Fruit fly (Drosophila melanogaster) whole organism, embryonic: ENCODE data around the gene Pde9.

ENCODE experiments used
- Ada2b ChIP-seq: fragments of 200-800 bp; sonication (Bioruptor generic); IDR thresholded peaks from 2 replicates; pipeline ENCODE4 v1.3.6; 2022; ENCODE audit warnings: missing biosample characterization, missing genetic modification characterization
- BEAF-32 ChIP-seq: fragments of 200-800 bp; sonication (Bioruptor generic); optimal IDR thresholded peaks from 3 replicates; lab custom pipeline; 2017; ENCODE audit warnings: missing biosample characterization, missing genetic modification characterization, mild to moderate bottlenecking, moderate library complexity, missing genetic modification reagents
- CG11456 ChIP-seq: fragments of 200-800 bp; sonication (Bioruptor generic); IDR thresholded peaks from 3 replicates; pipeline ENCODE4 v1.3.6; 2022; ENCODE audit warnings: missing biosample characterization, missing genetic modification characterization
- CG11504 ChIP-seq: fragments of 200-800 bp; sonication (Bioruptor generic); optimal IDR thresholded peaks from 3 replicates; lab custom pipeline; 2019; ENCODE audit warnings: missing biosample characterization, mild to moderate bottlenecking, missing genetic modification characterization, moderate library complexity
- CG12219 ChIP-seq: fragments of 200-800 bp; sonication (Bioruptor generic); optimal IDR thresholded peaks from 3 replicates; lab custom pipeline; 2018; ENCODE audit warnings: missing biosample characterization, mild to moderate bottlenecking, missing genetic modification characterization
- CG13123 ChIP-seq: fragments of 200-800 bp; sonication (Bioruptor generic); optimal IDR thresholded peaks from 2 replicates; lab custom pipeline; 2016; ENCODE audit warnings: missing biosample characterization, missing genetic modification characterization
- CG14441 ChIP-seq: fragments of 200-800 bp; sonication (Bioruptor generic); IDR thresholded peaks from 2 replicates; pipeline ENCODE4 v1.3.6; 2022; ENCODE audit warnings: missing biosample characterization, missing genetic modification characterization
- CG14860 ChIP-seq: fragments of 200-800 bp; sonication (Bioruptor generic); IDR thresholded peaks from 3 replicates; pipeline ENCODE4 v1.3.6; 2022; ENCODE audit warnings: missing biosample characterization, missing genetic modification characterization; ENCODE audit not compliant: partially characterized antibody
- CG15696 ChIP-seq: fragments of 200-800 bp; sonication (Bioruptor generic); optimal IDR thresholded peaks from 2 replicates; lab custom pipeline; 2019; ENCODE audit warnings: missing biosample characterization, mild to moderate bottlenecking, missing genetic modification characterization, moderate library complexity
- CG16815 ChIP-seq: fragments of 200-800 bp; sonication (Bioruptor generic); optimal IDR thresholded peaks from 3 replicates; lab custom pipeline; 2017; ENCODE audit warnings: missing biosample characterization, mild to moderate bottlenecking, missing genetic modification characterization
- CG1832 ChIP-seq: fragments of 200-800 bp; sonication (Bioruptor generic); optimal IDR thresholded peaks from 2 replicates; lab custom pipeline; 2017; ENCODE audit warnings: missing biosample characterization, mild to moderate bottlenecking, missing genetic modification characterization, inconsistent platforms
- CG2202 ChIP-seq: fragments of 200-800 bp; sonication (Bioruptor generic); optimal IDR thresholded peaks from 2 replicates; lab custom pipeline; 2018; ENCODE audit warnings: missing biosample characterization, mild to moderate bottlenecking, missing genetic modification characterization
- CG3065 ChIP-seq: fragments of 200-800 bp; sonication (Bioruptor generic); optimal IDR thresholded peaks from 2 replicates; lab custom pipeline; 2016; ENCODE audit warnings: missing biosample characterization, missing genetic modification characterization
- CG33213 ChIP-seq: fragments of 200-800 bp; sonication (Bioruptor generic); optimal IDR thresholded peaks from 3 replicates; lab custom pipeline; 2016; ENCODE audit warnings: missing biosample characterization, missing genetic modification characterization
- CG42726 ChIP-seq: fragments of 200-800 bp; sonication (Bioruptor generic); IDR thresholded peaks from 2 replicates; pipeline ENCODE4 v1.3.6; 2022; ENCODE audit warnings: missing biosample characterization, missing genetic modification characterization; ENCODE audit not compliant: partially characterized antibody
- CG4707 ChIP-seq: fragments of 200-800 bp; sonication (Bioruptor generic); optimal IDR thresholded peaks from 2 replicates; lab custom pipeline; 2018; ENCODE audit warnings: missing biosample characterization, mild to moderate bottlenecking, missing genetic modification characterization, moderate library complexity
- CG7963 ChIP-seq: fragments of 200-800 bp; sonication (Bioruptor generic); IDR thresholded peaks from 3 replicates; pipeline ENCODE4 v1.3.6; 2022; ENCODE audit warnings: missing biosample characterization, missing genetic modification characterization; ENCODE audit not compliant: partially characterized antibody
- CHES-1-like ChIP-seq: fragments of 200-800 bp; sonication (Bioruptor generic); optimal IDR thresholded peaks from 2 replicates; lab custom pipeline; 2016; ENCODE audit warnings: missing biosample characterization, missing genetic modification characterization
- Drgx ChIP-seq: fragments of 200-800 bp; sonication (Bioruptor generic); IDR thresholded peaks from 2 replicates; pipeline ENCODE4 v1.3.6; 2022; ENCODE audit warnings: missing biosample characterization, missing genetic modification characterization
- H2.0 ChIP-seq: fragments of 200-800 bp; sonication (Bioruptor generic); IDR thresholded peaks from 2 replicates; pipeline ENCODE4 v1.3.6; 2022; ENCODE audit warnings: missing biosample characterization, missing genetic modification characterization
- Lhr ChIP-seq: fragments of 200-800 bp; sonication (Bioruptor generic); optimal IDR thresholded peaks from 3 replicates; lab custom pipeline; 2017; ENCODE audit warnings: mild to moderate bottlenecking, missing biosample characterization, missing genetic modification reagents, missing genetic modification characterization
- Lim3 ChIP-seq: fragments of 200-800 bp; sonication (Bioruptor generic); IDR thresholded peaks from 2 replicates; pipeline ENCODE4 v1.3.6; 2022; ENCODE audit warnings: missing biosample characterization, missing genetic modification characterization
- Max ChIP-seq: fragments of 200-800 bp; sonication (Bioruptor generic); optimal IDR thresholded peaks from 2 replicates; lab custom pipeline; 2016; ENCODE audit warnings: missing biosample characterization, mild to moderate bottlenecking, missing genetic modification characterization
- Pdp1 ChIP-seq, 2 experiments: fragments of 200-800 bp; sonication (Bioruptor generic); optimal IDR thresholded peaks; 3 replicates each; lab custom pipeline; 2016; ENCODE audit warnings: missing biosample characterization in 2 of 2, missing genetic modification characterization in 2 of 2, mild to moderate bottlenecking in 1 of 2, moderate library complexity in 1 of 2
- Ptx1 ChIP-seq: fragments of 200-800 bp; sonication (Bioruptor generic); IDR thresholded peaks from 2 replicates; pipeline ENCODE4 v1.3.6; 2022; ENCODE audit warnings: missing biosample characterization, missing genetic modification characterization
- Rfx ChIP-seq: fragments of 200-800 bp; sonication (Bioruptor generic); IDR thresholded peaks from 2 replicates; pipeline ENCODE4 v1.3.6; 2022; ENCODE audit warnings: missing biosample characterization, missing genetic modification characterization
- Tbp ChIP-seq: fragments of >200 bp; optimal IDR thresholded peaks from 2 replicates; lab custom pipeline; 2018; ENCODE audit warnings: missing biosample characterization, missing genetic modification characterization
- croc ChIP-seq: fragments of 200-800 bp; sonication (Bioruptor generic); conservative IDR thresholded peaks from 3 replicates; pipeline ENCODE4 v1.3.6; 2022; ENCODE audit warnings: missing biosample characterization, missing genetic modification characterization
- dan ChIP-seq: fragments of 200-800 bp; sonication (Bioruptor generic); IDR thresholded peaks from 2 replicates; pipeline ENCODE4 v1.3.6; 2022; ENCODE audit warnings: missing biosample characterization, missing genetic modification characterization
- dimm ChIP-seq: fragments of 200-800 bp; sonication (Bioruptor generic); IDR thresholded peaks from 2 replicates; pipeline ENCODE4 v1.3.6; 2022; ENCODE audit warnings: missing biosample characterization, missing genetic modification characterization
- exex ChIP-seq: fragments of 200-800 bp; sonication (Bioruptor generic); optimal IDR thresholded peaks from 4 replicates; lab custom pipeline; 2018; ENCODE audit warnings: missing biosample characterization, mild to moderate bottlenecking, missing genetic modification characterization, moderate library complexity
- fd96Cb ChIP-seq: fragments of 200-800 bp; sonication (Bioruptor generic); optimal IDR thresholded peaks from 2 replicates; lab custom pipeline; 2018; ENCODE audit warnings: missing biosample characterization, mild to moderate bottlenecking, missing genetic modification characterization, moderate library complexity
- ftz-f1 ChIP-seq: fragments of 200-800 bp; sonication (Bioruptor generic); optimal IDR thresholded peaks from 2 replicates; lab custom pipeline; 2016; ENCODE audit warnings: missing biosample characterization, missing genetic modification characterization
- gcm2 ChIP-seq: fragments of 200-800 bp; sonication (Bioruptor generic); optimal IDR thresholded peaks from 2 replicates; lab custom pipeline; 2016; ENCODE audit warnings: missing biosample characterization, missing genetic modification characterization
- her ChIP-seq: fragments of 200-800 bp; sonication (Bioruptor generic); optimal IDR thresholded peaks from 2 replicates; lab custom pipeline; 2016; ENCODE audit warnings: missing biosample characterization, missing genetic modification characterization
- kay ChIP-seq: fragments of 200-800 bp; sonication (Bioruptor generic); optimal IDR thresholded peaks from 2 replicates; lab custom pipeline; 2016; ENCODE audit warnings: missing biosample characterization, missing genetic modification characterization
- nmo ChIP-seq: fragments of 200-800 bp; sonication (Bioruptor generic); optimal IDR thresholded peaks from 2 replicates; lab custom pipeline; 2018; ENCODE audit warnings: missing biosample characterization, mild to moderate bottlenecking, missing genetic modification characterization, moderate library complexity
- otp ChIP-seq: fragments of 200-800 bp; sonication (Bioruptor generic); IDR thresholded peaks from 3 replicates; pipeline ENCODE4, ENCODE4 v1.3.6; 2022; ENCODE audit warnings: missing biosample characterization, missing genetic modification characterization
- psq ChIP-seq: fragments of 200-800 bp; sonication (Bioruptor generic); optimal IDR thresholded peaks from 2 replicates; lab custom pipeline; 2017; ENCODE audit warnings: missing biosample characterization, missing genetic modification characterization
- tap ChIP-seq: fragments of 200-800 bp; optimal IDR thresholded peaks from 3 replicates; lab custom pipeline; 2019; ENCODE audit warnings: missing biosample characterization, mild to moderate bottlenecking, missing genetic modification characterization, moderate library complexity
- tio ChIP-seq: fragments of 200-800 bp; sonication (Bioruptor generic); optimal IDR thresholded peaks from 2 replicates; lab custom pipeline; 2017; ENCODE audit warnings: missing biosample characterization, missing genetic modification characterization, inconsistent platforms
- tna ChIP-seq: fragments of 200-800 bp; sonication (Bioruptor generic); IDR thresholded peaks from 2 replicates; pipeline ENCODE4 v1.3.6; 2022; ENCODE audit warnings: missing biosample characterization, missing genetic modification characterization; ENCODE audit not compliant: partially characterized antibody
- zen ChIP-seq: fragments of 200-800 bp; sonication (Bioruptor generic); optimal IDR thresholded peaks from 3 replicates; lab custom pipeline; 2018; ENCODE audit warnings: missing biosample characterization, mild to moderate bottlenecking, missing genetic modification characterization, moderate library complexity

Pde9 gene

dm6 chrX:12755600-12756373, 141.3 kb downstream of the Pde9 start (continued):
- TF ChIP-seq H2.0 (peak; percentile 58), CG11504 (tag; lab: Kevin White, UChicago) (peak; percentile 86), CG15696 (tag; lab: Kevin White, UChicago) (no peak), dimm (GFP tag; lab: Robert Waterston, UW) (no peak), CG2202 (tag; lab: Kevin White, UChicago) (no peak), CG11456 (GFP tag; lab: Robert Waterston, UW) (peak; percentile 79), Pdp1 (GFP tag; optimal IDR thresholded peaks at IDR 0.05; lab: Kevin White, UChicago) (peak; percentile 17 to 64), CG33213 (GFP tag; lab: Kevin White, UChicago) (no peak), CG4707 (GFP tag; lab: Kevin White, UChicago) (no peak), fd96Cb (tag; lab: Kevin White, UChicago) (peak; percentile 71), psq (GFP tag; lab: Kevin White, UChicago) (no peak), Rfx (GFP tag; lab: Robert Waterston, UW) (peak; percentile 91), CHES-1-like (GFP tag; lab: Kevin White, UChicago) (peak; percentile 41), zen (tag; lab: Kevin White, UChicago) (peak; percentile 13), gcm2 (GFP tag; lab: Kevin White, UChicago) (peak; percentile 28), Drgx (peak; percentile 65), dan (GFP tag; lab: Robert Waterston, UW) (no peak), her (GFP tag; lab: Kevin White, UChicago) (peak; percentile 27), CG13123 (GFP tag; lab: Kevin White, UChicago) (peak; percentile 28), Lhr (GFP tag; lab: Kevin White, UChicago) (no peak), Lim3 (no peak), Ada2b (GFP tag; lab: Robert Waterston, UW) (peak; percentile 59), exex (tag; lab: Kevin White, UChicago) (no peak), CG16815 (peak; percentile 73), CG42726 (GFP tag; lab: Robert Waterston, UW) (no peak), croc (GFP tag; lab: Robert Waterston, UW) (peak; percentile 53; the same call in 2 of the 3 replicates), CG1832 (GFP tag; lab: Kevin White, UChicago) (no peak), Max (peak; percentile 30), CG14860 (GFP tag; lab: Robert Waterston, UW) (no peak), Tbp (GFP tag; lab: Kevin White, UChicago) (no peak), BEAF-32 (GFP tag; lab: Kevin White, UChicago) (no peak), tio (peak; percentile 75), tna (no peak), ftz-f1 (no peak), CG3065 (GFP tag; lab: Kevin White, UChicago) (peak; percentile 25), otp (GFP tag; lab: Robert Waterston, UW) (0 out of 3 replicates have a peak, but pooled peaks have one; percentile 32), tap (tag; lab: Kevin White, UChicago) (no peak), CG12219 (GFP tag; lab: Kevin White, UChicago) (no peak), kay (GFP tag; lab: Kevin White, UChicago) (no peak), nmo (peak; percentile 79), CG7963 (no peak), CG14441 (GFP tag; lab: Robert Waterston, UW) (peak; percentile 81), Ptx1 (peak; percentile 86)
- TF ChIP-seq, all 482 proteins: peak for 285
